Worm (Caenorhabditis elegans) whole organism, mixed stage, embryonic: ENCODE measurements around the gene B0280.2.

Experiments
- ces-1 ChIP-seq: fragments of 150-350 bp; optimal IDR thresholded peaks from 2 replicates; lab custom pipeline; 2014; ENCODE audit warnings: missing biosample characterization, missing genetic modification reagents, missing genetic modification characterization
- elt-1 ChIP-seq: sonication (generic microtip); optimal IDR thresholded peaks from 2 replicates; lab custom pipeline; 2017; ENCODE audit warnings: missing genetic modification characterization, mild to moderate bottlenecking, missing compliant biosample characterization, antibody characterized with exemption, moderate library complexity, borderline replicate concordance; ENCODE audit not compliant: insufficient read depth
- hlh-1 ChIP-seq: fragments of 150-350 bp; optimal IDR thresholded peaks from 2 replicates; lab custom pipeline; 2014; ENCODE audit warnings: missing biosample characterization, missing genetic modification reagents, missing genetic modification characterization
- lsy-2 ChIP-seq: fragments of 150-350 bp; optimal IDR thresholded peaks from 2 replicates; lab custom pipeline; 2014; ENCODE audit warnings: missing biosample characterization, missing genetic modification characterization
- mab-5 ChIP-seq: fragments of 150-350 bp; optimal IDR thresholded peaks from 2 replicates; lab custom pipeline; 2014; ENCODE audit warnings: missing biosample characterization, missing genetic modification characterization
- nhr-12 ChIP-seq: fragments of 150-350 bp; optimal IDR thresholded peaks from 2 replicates; lab custom pipeline; 2014; ENCODE audit warnings: missing biosample characterization, missing genetic modification characterization
- nhr-28 ChIP-seq: fragments of 150-350 bp; optimal IDR thresholded peaks from 2 replicates; lab custom pipeline; 2014; ENCODE audit warnings: missing biosample characterization, missing genetic modification characterization
- nhr-76 ChIP-seq: sonication (generic microtip); optimal IDR thresholded peaks from 2 replicates; lab custom pipeline; 2017; ENCODE audit warnings: missing biosample characterization, missing genetic modification characterization
- pha-4 ChIP-seq: fragments of 150-350 bp; optimal IDR thresholded peaks from 2 replicates; lab custom pipeline; 2018; ENCODE audit warnings: missing biosample characterization, missing genetic modification reagents, missing genetic modification characterization
- snpc-4 ChIP-seq: fragments of 150-350 bp; optimal IDR thresholded peaks from 2 replicates; lab custom pipeline; 2014; ENCODE audit warnings: missing biosample characterization, missing genetic modification characterization
- sptf-1 ChIP-seq: sonication (generic microtip); optimal IDR thresholded peaks from 2 replicates; lab custom pipeline; 2017; ENCODE audit warnings: mild to moderate bottlenecking, missing genetic modification characterization, moderate library complexity, missing compliant biosample characterization
- unc-39 ChIP-seq: fragments of 150-350 bp; optimal IDR thresholded peaks from 2 replicates; lab custom pipeline; 2014; ENCODE audit warnings: missing biosample characterization, missing genetic modification characterization
- zip-8 ChIP-seq: fragments of 150-350 bp; optimal IDR thresholded peaks from 2 replicates; lab custom pipeline; 2014; ENCODE audit warnings: missing biosample characterization, missing genetic modification characterization
- ztf-11 ChIP-seq: fragments of 150-350 bp; optimal IDR thresholded peaks from 2 replicates; lab custom pipeline; 2014; ENCODE audit warnings: missing biosample characterization, missing genetic modification characterization

DNA sequence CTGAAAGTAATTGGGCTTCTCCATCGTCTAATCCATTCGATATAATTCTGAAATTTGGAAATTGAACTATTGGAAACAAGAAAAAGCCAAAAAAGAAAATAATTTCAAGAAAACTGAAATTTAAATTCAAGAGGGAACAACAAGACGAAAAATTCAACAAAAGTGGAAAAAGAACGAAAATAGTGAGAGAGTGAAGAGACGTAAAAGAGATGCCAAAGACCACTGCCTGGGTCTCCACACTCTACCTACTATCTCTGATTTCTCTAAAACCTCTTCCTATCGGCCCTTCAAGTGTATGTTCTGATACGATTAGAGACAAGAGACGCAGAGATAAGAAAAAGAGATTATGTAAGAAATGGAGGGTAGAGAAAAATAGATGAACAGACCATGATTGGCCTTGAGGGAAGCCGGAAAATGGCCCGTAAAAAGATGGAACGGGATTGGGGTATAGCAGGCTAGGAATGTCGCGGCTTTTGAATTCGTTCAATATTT lies 29.3 kb downstream of the B0280.2 start, which contains the start of gene ogt-1:
- TF ChIP-seq ztf-11, result no peak
- no peak for TF ChIP-seq nhr-12 (tag; lab: Kevin White, UChicago)
- no peak for TF ChIP-seq zip-8 (tag; lab: Kevin White, UChicago)
- TF ChIP-seq hlh-1 (tag; lab: Kevin White, UChicago), result peak; percentile 42
- TF ChIP-seq nhr-28 (tag; lab: Kevin White, UChicago), result no peak
- TF ChIP-seq elt-1 (tag; lab: Kevin White, UChicago), result no peak
- TF ChIP-seq snpc-4 (tag; lab: Kevin White, UChicago), result no peak
- TF ChIP-seq pha-4 (tag; lab: Kevin White, UChicago), result peak; percentile 57
- TF ChIP-seq ces-1, result peak; percentile 99
- TF ChIP-seq unc-39, result no peak
- TF ChIP-seq nhr-76 (tag; lab: Kevin White, UChicago), result no peak
- TF ChIP-seq lsy-2 (tag; lab: Kevin White, UChicago), result peak; percentile 79
- TF ChIP-seq sptf-1 (tag; lab: Kevin White, UChicago), result peak; percentile 9
- no peak for TF ChIP-seq mab-5 (tag; lab: Kevin White, UChicago)
